Fruit fly (Drosophila melanogaster): ENCODE measurements around the gene CG31674.

DNA sequence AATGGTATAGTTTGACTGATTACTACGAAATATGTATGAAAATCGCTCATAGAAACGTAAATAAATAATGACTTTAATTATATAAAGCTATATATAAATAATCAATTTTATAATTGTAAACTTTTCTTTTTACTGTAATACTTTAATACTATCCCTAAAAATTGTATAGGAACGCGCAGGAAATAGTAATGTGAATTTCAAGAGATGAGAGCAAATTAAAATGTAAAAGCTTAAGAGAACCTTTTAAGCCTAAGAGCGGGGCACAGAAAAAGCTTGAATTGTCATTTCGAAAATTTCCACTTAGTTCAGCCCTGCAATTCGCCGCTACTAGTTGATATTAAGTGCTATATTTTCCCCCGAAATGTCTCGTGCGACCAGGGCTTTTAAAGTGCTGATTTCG is 1.8 kb upstream of the CG31674 start, which contains the start of gene CG31673:
- TF ChIP-seq CG33017 (tag; optimal IDR thresholded peaks at IDR 0.05): no peak
- no peak for TF ChIP-seq CG11617 (GFP tag; optimal IDR thresholded peaks at IDR 0.05)
- TF ChIP-seq Hr96 (GFP tag; optimal IDR thresholded peaks at IDR 0.05): no peak
- no peak for TF ChIP-seq Clk (GFP tag; optimal IDR thresholded peaks at IDR 0.05)
- TF ChIP-seq ovo (GFP tag; optimal IDR thresholded peaks at IDR 0.05): no peak
- TF ChIP-seq CG5204 (GFP tag; optimal IDR thresholded peaks at IDR 0.05): no peak
- TF ChIP-seq cic (GFP tag; optimal IDR thresholded peaks at IDR 0.05): no peak
- TF ChIP-seq tj (GFP tag; optimal IDR thresholded peaks at IDR 0.05): no peak

All from whole organism, adult.